Fruit fly (Drosophila melanogaster) whole organism, embryonic: ENCODE measurements around the gene stumps.

Experiments
- Antp ChIP-seq: fragments of 200-800 bp; sonication (Bioruptor generic); optimal IDR thresholded peaks from 3 replicates; lab custom pipeline; 2016; ENCODE audit warnings: missing biosample characterization, missing genetic modification characterization
- Bgb ChIP-seq: fragments of 200-800 bp; sonication (Bioruptor generic); IDR thresholded peaks from 2 replicates; pipeline ENCODE4 v1.3.6; 2022; ENCODE audit warnings: missing biosample characterization, missing genetic modification characterization; ENCODE audit not compliant: partially characterized antibody
- Blimp-1 ChIP-seq: fragments of 200-800 bp; sonication (Bioruptor generic); optimal IDR thresholded peaks from 3 replicates; lab custom pipeline; 2018; ENCODE audit warnings: missing biosample characterization, missing genetic modification characterization, mild to moderate bottlenecking, moderate library complexity, missing genetic modification reagents
- CG11085 ChIP-seq: fragments of 200-800 bp; sonication (Bioruptor generic); IDR thresholded peaks from 2 replicates; pipeline ENCODE4 v1.3.6; 2022; ENCODE audit warnings: missing biosample characterization, missing genetic modification characterization
- CG12071 ChIP-seq: fragments of 200-800 bp; sonication (Bioruptor generic); optimal IDR thresholded peaks from 3 replicates; lab custom pipeline; 2018; ENCODE audit warnings: missing biosample characterization, mild to moderate bottlenecking, missing genetic modification characterization
- CG13894 ChIP-seq: fragments of 200-800 bp; sonication (Bioruptor generic); optimal IDR thresholded peaks from 3 replicates; lab custom pipeline; 2018; ENCODE audit warnings: missing biosample characterization, mild to moderate bottlenecking, missing genetic modification characterization, moderate library complexity
- CG15601 ChIP-seq: fragments of 200-800 bp; sonication (Bioruptor generic); optimal IDR thresholded peaks from 3 replicates; lab custom pipeline; 2019; ENCODE audit warnings: missing biosample characterization, mild to moderate bottlenecking, missing genetic modification characterization, moderate library complexity
- CG17328 ChIP-seq: fragments of 200-800 bp; sonication (Bioruptor generic); IDR thresholded peaks from 2 replicates; pipeline ENCODE4 v1.3.6; 2022; ENCODE audit warnings: missing biosample characterization, missing genetic modification characterization
- CG18619 ChIP-seq: fragments of 200-800 bp; sonication (Bioruptor generic); optimal IDR thresholded peaks from 3 replicates; lab custom pipeline; 2017; ENCODE audit warnings: missing biosample characterization, mild to moderate bottlenecking, missing genetic modification characterization
- CG34422 ChIP-seq: fragments of 200-800 bp; sonication (Bioruptor generic); IDR thresholded peaks from 3 replicates; pipeline ENCODE4 v1.3.6; 2022; ENCODE audit warnings: missing biosample characterization, missing genetic modification characterization
- CG3847 ChIP-seq: fragments of 200-800 bp; sonication (Bioruptor generic); IDR thresholded peaks from 2 replicates; pipeline ENCODE4 v1.3.6; 2022; ENCODE audit warnings: missing biosample characterization, missing genetic modification characterization
- CG43689 ChIP-seq: fragments of 200-800 bp; sonication (Bioruptor generic); IDR thresholded peaks from 2 replicates; pipeline ENCODE4 v1.3.6; 2022; ENCODE audit warnings: missing biosample characterization, missing genetic modification characterization
- CG6791 ChIP-seq: fragments of 200-800 bp; sonication (Bioruptor generic); IDR thresholded peaks from 3 replicates; pipeline ENCODE4 v1.3.6; 2022; ENCODE audit warnings: missing biosample characterization, missing genetic modification characterization; ENCODE audit not compliant: partially characterized antibody
- CG6813 ChIP-seq: fragments of 200-800 bp; sonication (Bioruptor generic); optimal IDR thresholded peaks from 2 replicates; lab custom pipeline; 2017; ENCODE audit warnings: missing biosample characterization, missing genetic modification characterization, mild to moderate bottlenecking, moderate library complexity, missing genetic modification reagents
- CG7786 ChIP-seq: fragments of 200-800 bp; sonication (Bioruptor generic); optimal IDR thresholded peaks from 2 replicates; lab custom pipeline; 2016; ENCODE audit warnings: missing biosample characterization, missing genetic modification characterization
- CG8281 ChIP-seq: fragments of 200-800 bp; sonication (Bioruptor generic); optimal IDR thresholded peaks from 2 replicates; lab custom pipeline; 2018; ENCODE audit warnings: missing biosample characterization, mild to moderate bottlenecking, missing genetic modification characterization, moderate library complexity
- CG9727 ChIP-seq: fragments of 200-800 bp; sonication (Bioruptor generic); optimal IDR thresholded peaks from 3 replicates; lab custom pipeline; 2017; ENCODE audit warnings: missing biosample characterization, mild to moderate bottlenecking, missing genetic modification characterization
- GATAe ChIP-seq: fragments of 200-800 bp; sonication (Bioruptor generic); conservative IDR thresholded peaks from 2 replicates; pipeline ENCODE4 v1.3.6; 2022; ENCODE audit warnings: missing biosample characterization, missing genetic modification characterization
- HmgZ ChIP-seq: fragments of 200-800 bp; sonication (Bioruptor generic); optimal IDR thresholded peaks from 2 replicates; lab custom pipeline; 2018; ENCODE audit warnings: missing biosample characterization, mild to moderate bottlenecking, missing genetic modification characterization
- Jarid2 ChIP-seq: fragments of 200-800 bp; sonication (Bioruptor generic); optimal IDR thresholded peaks from 3 replicates; lab custom pipeline; 2017; ENCODE audit warnings: mild to moderate bottlenecking, missing biosample characterization, missing genetic modification reagents, missing genetic modification characterization
- Max ChIP-seq: fragments of 200-800 bp; sonication (Bioruptor generic); optimal IDR thresholded peaks from 2 replicates; lab custom pipeline; 2016; ENCODE audit warnings: missing biosample characterization, mild to moderate bottlenecking, missing genetic modification characterization
- Med ChIP-seq: fragments of 200-800 bp; sonication (Bioruptor generic); peaks from one replicate; lab custom pipeline; 2016; ENCODE audit warnings: missing biosample characterization, missing genetic modification characterization, mild to moderate bottlenecking, inconsistent platforms, moderate library complexity
- Scr ChIP-seq: fragments of 200-800 bp; sonication (Bioruptor generic); IDR thresholded peaks from 2 replicates; pipeline ENCODE4 v1.3.6; 2022; ENCODE audit warnings: missing biosample characterization, missing genetic modification characterization; ENCODE audit not compliant: partially characterized antibody
- Spps ChIP-seq: fragments of 200-800 bp; sonication (Bioruptor generic); optimal IDR thresholded peaks from 2 replicates; lab custom pipeline; 2018; ENCODE audit warnings: missing biosample characterization, mild to moderate bottlenecking, missing genetic modification characterization
- Vsx1 ChIP-seq: fragments of 200-800 bp; sonication (Bioruptor generic); optimal IDR thresholded peaks from 2 replicates; lab custom pipeline; 2017; ENCODE audit warnings: missing biosample characterization, mild to moderate bottlenecking, missing genetic modification characterization, missing genetic modification reagents
- ap ChIP-seq: fragments of 200-800 bp; sonication (Bioruptor generic); IDR thresholded peaks from 2 replicates; pipeline ENCODE4 v1.3.6; 2022; ENCODE audit warnings: missing biosample characterization, missing genetic modification characterization
- bigmax ChIP-seq: fragments of 200-800 bp; sonication (Bioruptor generic); optimal IDR thresholded peaks from 2 replicates; lab custom pipeline; 2018; ENCODE audit warnings: missing biosample characterization, mild to moderate bottlenecking, missing genetic modification characterization
- chm ChIP-seq: fragments of 200-800 bp; sonication (Bioruptor generic); IDR thresholded peaks from 2 replicates; pipeline ENCODE4 v1.3.6; 2022; ENCODE audit warnings: missing biosample characterization, missing genetic modification characterization
- crp ChIP-seq, 2 experiments: fragments of 200-800 bp; sonication (Bioruptor generic); optimal IDR thresholded peaks; 2 replicates in 1 of 2; 3 replicates in 1 of 2; lab custom pipeline; 2017; ENCODE audit warnings: missing biosample characterization in 2 of 2, missing genetic modification characterization in 2 of 2, mild to moderate bottlenecking in 1 of 2, moderate library complexity in 1 of 2
- da ChIP-seq: fragments of 200-800 bp; sonication (Bioruptor generic); optimal IDR thresholded peaks from 2 replicates; lab custom pipeline; 2016; ENCODE audit warnings: missing biosample characterization, missing genetic modification characterization
- her ChIP-seq: fragments of 200-800 bp; sonication (Bioruptor generic); optimal IDR thresholded peaks from 2 replicates; lab custom pipeline; 2016; ENCODE audit warnings: missing biosample characterization, missing genetic modification characterization
- hkb ChIP-seq, 2 experiments: fragments of 200-800 bp in 1 of 2; fragments of >200 bp in 1 of 2; sonication (Bioruptor generic) in 1 of 2; IDR thresholded peaks in 1 of 2; optimal IDR thresholded peaks in 1 of 2; 2 replicates each; pipeline versions ENCODE4 v1.3.6 to Lab custom; 2017 to 2022; ENCODE audit warnings: missing biosample characterization in 1 of 2, missing genetic modification characterization in 1 of 2
- kah ChIP-seq: fragments of 200-800 bp; sonication (Bioruptor generic); optimal IDR thresholded peaks from 2 replicates; lab custom pipeline; 2018; ENCODE audit warnings: missing biosample characterization, mild to moderate bottlenecking, missing genetic modification characterization
- luna ChIP-seq: fragments of 200-800 bp; sonication (Bioruptor generic); optimal IDR thresholded peaks from 2 replicates; lab custom pipeline; 2016; ENCODE audit warnings: missing biosample characterization, missing genetic modification characterization
- nmo ChIP-seq: fragments of 200-800 bp; sonication (Bioruptor generic); optimal IDR thresholded peaks from 2 replicates; lab custom pipeline; 2018; ENCODE audit warnings: missing biosample characterization, mild to moderate bottlenecking, missing genetic modification characterization, moderate library complexity
- otp ChIP-seq: fragments of 200-800 bp; sonication (Bioruptor generic); IDR thresholded peaks from 3 replicates; pipeline ENCODE4, ENCODE4 v1.3.6; 2022; ENCODE audit warnings: missing biosample characterization, missing genetic modification characterization
- pan ChIP-seq, 4 experiments: fragments of >200 bp in 3 of 4; fragments of 200-800 bp in 1 of 4; sonication (Bioruptor generic) in 1 of 4; optimal IDR thresholded peaks in 3 of 4; IDR thresholded peaks in 1 of 4; 2 replicates each; pipeline versions ENCODE4 v1.3.6 to Lab custom; 2017 to 2022; ENCODE audit warnings: missing biosample characterization in 2 of 4, missing genetic modification characterization in 2 of 4, mixed read lengths in 1 of 4
- prd ChIP-seq, 3 experiments: fragments of >200 bp in 2 of 3; fragments of 200-800 bp in 1 of 3; sonication (Bioruptor generic) in 1 of 3; optimal IDR thresholded peaks in 2 of 3; IDR thresholded peaks in 1 of 3; 2 replicates in 2 of 3; 3 replicates in 1 of 3; pipeline versions ENCODE4 v1.3.6 to Lab custom; 2017 to 2022; ENCODE audit warnings: missing biosample characterization in 1 of 3, missing genetic modification characterization in 1 of 3
- sc ChIP-seq, 3 experiments: fragments of >200 bp in 2 of 3; fragments of 200-800 bp in 1 of 3; sonication (Bioruptor generic) in 1 of 3; optimal IDR thresholded peaks; 2 replicates in 2 of 3; 3 replicates in 1 of 3; lab custom pipeline; 2017; ENCODE audit warnings: mild to moderate bottlenecking in 1 of 3, missing biosample characterization in 1 of 3, missing genetic modification characterization in 1 of 3, missing genetic modification reagents in 1 of 3
- sens ChIP-seq: fragments of 200-800 bp; sonication (Bioruptor generic); peaks from one replicate; lab custom pipeline; 2016; ENCODE audit warnings: missing biosample characterization, missing genetic modification characterization
- wdn ChIP-seq: fragments of 200-800 bp; sonication (Bioruptor generic); IDR thresholded peaks from 2 replicates; pipeline ENCODE4 v1.3.6; 2022; ENCODE audit warnings: missing biosample characterization, missing genetic modification characterization
- z ChIP-seq: fragments of 200-800 bp; sonication (Bioruptor generic); IDR thresholded peaks from 3 replicates; pipeline ENCODE4 v1.3.6; 2022; ENCODE audit warnings: missing biosample characterization, missing genetic modification characterization
- zfh1 ChIP-seq: fragments of 200-800 bp; sonication (Bioruptor generic); IDR thresholded peaks from 3 replicates; pipeline ENCODE4 v1.3.6; 2022; ENCODE audit warnings: missing biosample characterization, missing genetic modification characterization

The stumps gene

DNA sequence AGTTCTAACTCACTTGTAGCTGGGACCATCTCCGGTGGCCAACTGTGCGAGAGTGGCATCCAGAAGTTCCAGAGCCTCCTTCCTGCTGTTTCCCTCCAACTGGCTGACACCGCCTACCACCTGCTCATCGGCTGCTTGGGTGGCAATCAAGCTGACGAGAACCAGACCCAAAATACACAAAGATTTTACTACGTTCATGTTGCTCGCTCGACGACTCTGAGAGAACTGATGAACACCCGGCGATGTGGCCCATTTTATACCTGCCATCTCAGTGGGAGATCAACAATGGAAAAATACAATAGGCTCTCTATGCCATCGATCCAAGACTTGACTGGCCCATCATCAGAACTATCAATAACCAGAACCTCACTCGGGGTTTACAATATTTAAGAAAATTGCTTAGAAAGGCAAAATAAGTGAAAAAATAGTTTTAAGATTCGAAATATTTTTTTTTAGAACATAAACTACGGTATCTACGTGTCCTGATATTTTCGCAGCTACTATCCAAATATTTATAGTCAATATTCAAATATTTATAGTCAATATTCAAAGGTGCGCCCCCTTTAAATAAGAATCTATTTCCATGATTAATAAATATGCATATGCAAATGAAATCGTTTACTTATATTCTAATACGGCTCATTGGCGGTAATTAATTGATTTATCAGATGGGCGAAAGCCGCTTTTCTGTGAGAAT, 7.5 kb upstream of the stumps start, which contains the start of gene Cys (continued):
- TF ChIP-seq nmo (GFP tag; lab: Kevin White, UChicago): peak; percentile 19
- peak; percentile 38 for TF ChIP-seq Vsx1
- peak; percentile 55 for TF ChIP-seq CG8281 (tag; lab: Kevin White, UChicago)
- TF ChIP-seq chm (GFP tag; lab: Robert Waterston, UW): peak; percentile 32; the same call in 1 of the 2 replicates
- TF ChIP-seq da (GFP tag; lab: Kevin White, UChicago): peak; percentile 42
- TF ChIP-seq z (GFP tag; lab: Robert Waterston, UW): 0 out of 3 replicates have a peak, but pooled peaks have one; percentile 61
- peak; percentile 34 for TF ChIP-seq luna
- no peak for TF ChIP-seq CG18619 (GFP tag; lab: Kevin White, UChicago)
- no peak for TF ChIP-seq Max (GFP tag; lab: Kevin White, UChicago)
- peak; percentile 73 for TF ChIP-seq Jarid2 (GFP tag; lab: Kevin White, UChicago)
- TF ChIP-seq crp (GFP tag; optimal IDR thresholded peaks at IDR 0.05; lab: Kevin White, UChicago): no peak
- TF ChIP-seq CG9727 (GFP tag; lab: Kevin White, UChicago): peak; percentile 7
- TF ChIP-seq her: peak; percentile 13
- TF ChIP-seq CG43689: no peak
- TF ChIP-seq otp (GFP tag; lab: Robert Waterston, UW): 0 out of 3 replicates have a peak, but pooled peaks have one; percentile 36
- TF ChIP-seq HmgZ (tag; lab: Kevin White, UChicago): no peak
- peak; percentile 1 for TF ChIP-seq Blimp-1 (GFP tag; lab: Kevin White, UChicago)
- peak; percentile 50 for TF ChIP-seq bigmax (GFP tag; lab: Kevin White, UChicago)
- peak; percentile 73 for TF ChIP-seq CG13894
- TF ChIP-seq zfh1 (GFP tag; lab: Robert Waterston, UW): peak; percentile 54; the same call in 1 of the 3 replicates
- peak; percentile 26 for TF ChIP-seq CG15601 (tag; lab: Kevin White, UChicago)
- TF ChIP-seq CG17328 (GFP tag; lab: Robert Waterston, UW): peak; percentile 36; the same call in 1 of the 2 replicates
- peak; percentile 92 for TF ChIP-seq kah
- TF ChIP-seq CG6791: peak; percentile 46; the same call in 1 of the 3 replicates
- 0 out of 2 replicates have a peak, but pooled peaks have one; percentile 39 for TF ChIP-seq ap
- TF ChIP-seq wdn (GFP tag; lab: Robert Waterston, UW): 0 out of 2 replicates have a peak, but pooled peaks have one; percentile 28
- TF ChIP-seq CG6813 (GFP tag; lab: Kevin White, UChicago): peak; percentile 27
- TF ChIP-seq Scr (GFP tag; lab: Robert Waterston, UW): peak; percentile 9; the same call in 1 of the 2 replicates
- TF ChIP-seq hkb (optimal IDR thresholded peaks at IDR 0.05; lab: Kevin White, UChicago): no peak
- no peak for TF ChIP-seq hkb (GFP tag; IDR thresholded peaks at IDR 0.05; lab: Robert Waterston, UW)
- TF ChIP-seq GATAe (GFP tag; lab: Robert Waterston, UW): no peak
- TF ChIP-seq pan (optimal IDR thresholded peaks at IDR 0.05; lab: Kevin White, UChicago): no peak
- peak in 1 of 2 experiments; percentile 26 for TF ChIP-seq pan (GFP tag; optimal IDR thresholded peaks at IDR 0.05 in 1 of 2, IDR thresholded peaks at IDR 0.05 in 1 of 2)
- no peak for TF ChIP-seq Spps (tag; lab: Kevin White, UChicago)
- peak; percentile 5 for TF ChIP-seq CG12071 (GFP tag; lab: Kevin White, UChicago)
- TF ChIP-seq Med (GFP tag; lab: Kevin White, UChicago): peak; percentile 78
- no peak for TF ChIP-seq CG34422 (GFP tag; lab: Robert Waterston, UW)
- TF ChIP-seq sens: peak; percentile 80
- TF ChIP-seq sc (optimal IDR thresholded peaks at IDR 0.05; lab: Kevin White, UChicago): no peak
- TF ChIP-seq sc (GFP tag; optimal IDR thresholded peaks at IDR 0.05; lab: Kevin White, UChicago): peak; percentile 19
- peak; percentile 16; the same call in 1 of the 2 replicates for TF ChIP-seq CG3847 (GFP tag; lab: Robert Waterston, UW)
- peak; percentile 38 for TF ChIP-seq Antp (GFP tag; lab: Kevin White, UChicago)
- peak; percentile 17 for TF ChIP-seq CG7786 (GFP tag; lab: Kevin White, UChicago)
- TF ChIP-seq Bgb (GFP tag; lab: Robert Waterston, UW): peak; percentile 27; the same call in 1 of the 2 replicates
- TF ChIP-seq CG11085 (GFP tag; lab: Robert Waterston, UW): no peak
- TF ChIP-seq prd (optimal IDR thresholded peaks at IDR 0.05; lab: Kevin White, UChicago): no peak
- TF ChIP-seq prd (GFP tag; IDR thresholded peaks at IDR 0.05; lab: Robert Waterston, UW): peak; percentile 22; the same call in 1 of the 3 replicates
